Fruit fly (Drosophila melanogaster) whole organism, embryonic: ENCODE results near the gene Lcp65Aa.

ENCODE experiments used
- CG10462 ChIP-seq: fragments of 200-800 bp; sonication (Bioruptor generic); optimal IDR thresholded peaks from 2 replicates; lab custom pipeline; 2016; ENCODE audit warnings: missing biosample characterization, missing genetic modification characterization
- CG11456 ChIP-seq: fragments of 200-800 bp; sonication (Bioruptor generic); IDR thresholded peaks from 3 replicates; pipeline ENCODE4 v1.3.6; 2022; ENCODE audit warnings: missing biosample characterization, missing genetic modification characterization
- CG14860 ChIP-seq: fragments of 200-800 bp; sonication (Bioruptor generic); IDR thresholded peaks from 3 replicates; pipeline ENCODE4 v1.3.6; 2022; ENCODE audit warnings: missing biosample characterization, missing genetic modification characterization; ENCODE audit not compliant: partially characterized antibody
- CG16863 ChIP-seq: fragments of 200-800 bp; sonication (Bioruptor generic); optimal IDR thresholded peaks from 3 replicates; lab custom pipeline; 2016; ENCODE audit warnings: missing biosample characterization, missing genetic modification characterization
- CG17829 ChIP-seq: fragments of 200-800 bp; optimal IDR thresholded peaks from 2 replicates; lab custom pipeline; 2019; ENCODE audit warnings: missing biosample characterization, mild to moderate bottlenecking, missing genetic modification characterization, moderate library complexity
- CG1792 ChIP-seq: fragments of 200-800 bp; sonication (Bioruptor generic); optimal IDR thresholded peaks from 2 replicates; lab custom pipeline; 2016; ENCODE audit warnings: missing biosample characterization, missing genetic modification characterization
- CG2120 ChIP-seq: fragments of 200-800 bp; sonication (Bioruptor generic); optimal IDR thresholded peaks from 3 replicates; lab custom pipeline; 2016; ENCODE audit warnings: missing biosample characterization, missing genetic modification characterization
- CG2202 ChIP-seq: fragments of 200-800 bp; sonication (Bioruptor generic); optimal IDR thresholded peaks from 2 replicates; lab custom pipeline; 2018; ENCODE audit warnings: missing biosample characterization, mild to moderate bottlenecking, missing genetic modification characterization
- CG31365 ChIP-seq: fragments of 200-800 bp; sonication (Bioruptor generic); optimal IDR thresholded peaks from 2 replicates; lab custom pipeline; 2018; ENCODE audit warnings: missing biosample characterization, mild to moderate bottlenecking, missing genetic modification characterization
- CG34422 ChIP-seq: fragments of 200-800 bp; sonication (Bioruptor generic); IDR thresholded peaks from 3 replicates; pipeline ENCODE4 v1.3.6; 2022; ENCODE audit warnings: missing biosample characterization, missing genetic modification characterization
- CG4730 ChIP-seq: fragments of 200-800 bp; sonication (Bioruptor generic); IDR thresholded peaks from 2 replicates; pipeline ENCODE4 v1.3.6; 2022; ENCODE audit warnings: missing biosample characterization, missing genetic modification characterization
- CG4854 ChIP-seq: fragments of 200-800 bp; sonication (Bioruptor generic); optimal IDR thresholded peaks from 2 replicates; lab custom pipeline; 2016; ENCODE audit warnings: missing biosample characterization, missing genetic modification characterization, inconsistent platforms
- CG6254 ChIP-seq: fragments of 200-800 bp; sonication (Bioruptor generic); optimal IDR thresholded peaks from 3 replicates; lab custom pipeline; 2017; ENCODE audit warnings: mild to moderate bottlenecking, missing biosample characterization, missing genetic modification reagents, missing genetic modification characterization
- CG9797 ChIP-seq: fragments of 200-800 bp; sonication (Bioruptor generic); optimal IDR thresholded peaks from 3 replicates; lab custom pipeline; 2018; ENCODE audit warnings: missing biosample characterization, mild to moderate bottlenecking, missing genetic modification characterization
- CG9817 ChIP-seq: fragments of 200-800 bp; sonication (Bioruptor generic); optimal IDR thresholded peaks from 2 replicates; lab custom pipeline; 2018; ENCODE audit warnings: missing biosample characterization, mild to moderate bottlenecking, missing genetic modification characterization, moderate library complexity
- Dek ChIP-seq: fragments of 200-800 bp; sonication (Bioruptor generic); optimal IDR thresholded peaks from 3 replicates; lab custom pipeline; 2019; ENCODE audit warnings: missing biosample characterization, mild to moderate bottlenecking, missing genetic modification characterization, moderate library complexity
- Doc2 ChIP-seq: fragments of 200-800 bp; sonication (Bioruptor generic); IDR thresholded peaks from 2 replicates; pipeline ENCODE4 v1.3.6; 2022; ENCODE audit warnings: missing biosample characterization, missing genetic modification characterization
- Fer2 ChIP-seq: fragments of 200-800 bp; sonication (Bioruptor generic); optimal IDR thresholded peaks from 2 replicates; lab custom pipeline; 2018; ENCODE audit warnings: missing biosample characterization, mild to moderate bottlenecking, missing genetic modification characterization, moderate library complexity
- GATAe ChIP-seq: fragments of 200-800 bp; sonication (Bioruptor generic); conservative IDR thresholded peaks from 2 replicates; pipeline ENCODE4 v1.3.6; 2022; ENCODE audit warnings: missing biosample characterization, missing genetic modification characterization
- HLHmδ ChIP-seq: fragments of 200-800 bp; sonication (Bioruptor generic); optimal IDR thresholded peaks from 2 replicates; lab custom pipeline; 2018; ENCODE audit warnings: missing biosample characterization, mild to moderate bottlenecking, missing genetic modification characterization, moderate library complexity
- Hey ChIP-seq: fragments of 200-800 bp; sonication (Bioruptor generic); optimal IDR thresholded peaks from 3 replicates; lab custom pipeline; 2018; ENCODE audit warnings: missing biosample characterization, mild to moderate bottlenecking, missing genetic modification characterization
- MTF-1 ChIP-seq: fragments of 200-800 bp; sonication (Bioruptor generic); optimal IDR thresholded peaks from 2 replicates; lab custom pipeline; 2018; ENCODE audit warnings: missing biosample characterization, mild to moderate bottlenecking, missing genetic modification characterization, borderline replicate concordance
- Nf-YC ChIP-seq: fragments of 200-800 bp; optimal IDR thresholded peaks from 3 replicates; lab custom pipeline; 2019; ENCODE audit warnings: missing biosample characterization, mild to moderate bottlenecking, missing genetic modification characterization, moderate library complexity
- Ravus ChIP-seq: fragments of 200-800 bp; sonication (Bioruptor generic); IDR thresholded peaks from 2 replicates; pipeline ENCODE4 v1.3.6; 2022; ENCODE audit warnings: missing biosample characterization, missing genetic modification characterization
- Usf ChIP-seq: fragments of 200-800 bp; sonication (Bioruptor generic); optimal IDR thresholded peaks from 2 replicates; lab custom pipeline; 2017; ENCODE audit warnings: missing genotype, missing biosample characterization, missing genetic modification characterization
- Xbp1 ChIP-seq: fragments of 200-800 bp; sonication (Bioruptor generic); optimal IDR thresholded peaks from 3 replicates; lab custom pipeline; 2016; ENCODE audit warnings: missing biosample characterization, mild to moderate bottlenecking, missing genetic modification characterization
- br ChIP-seq: fragments of >200 bp; optimal IDR thresholded peaks from 2 replicates; lab custom pipeline; 2017
- cg ChIP-seq: fragments of 200-800 bp; sonication (Bioruptor generic); optimal IDR thresholded peaks from 3 replicates; lab custom pipeline; 2019; ENCODE audit warnings: missing biosample characterization, mild to moderate bottlenecking, missing genetic modification characterization, moderate library complexity
- crol ChIP-seq: fragments of 200-800 bp; sonication (Bioruptor generic); IDR thresholded peaks from 2 replicates; pipeline ENCODE4 v1.3.6; 2022; ENCODE audit warnings: missing biosample characterization, missing genetic modification characterization
- dati ChIP-seq: fragments of 200-800 bp; sonication (Bioruptor generic); IDR thresholded peaks from 2 replicates; pipeline ENCODE4 v1.3.6; 2022; ENCODE audit warnings: missing biosample characterization, missing genetic modification characterization
- dmrt11E ChIP-seq: fragments of 200-800 bp; sonication (Bioruptor generic); optimal IDR thresholded peaks from 3 replicates; lab custom pipeline; 2018; ENCODE audit warnings: missing biosample characterization, mild to moderate bottlenecking, missing genetic modification characterization, moderate library complexity
- hbn ChIP-seq: fragments of 200-800 bp; sonication (Bioruptor generic); IDR thresholded peaks from 2 replicates; pipeline ENCODE4 v1.3.6; 2022; ENCODE audit warnings: missing biosample characterization, missing genetic modification characterization; ENCODE audit not compliant: partially characterized antibody
- lbe ChIP-seq: fragments of 200-800 bp; sonication (Bioruptor generic); optimal IDR thresholded peaks from 2 replicates; lab custom pipeline; 2016; ENCODE audit warnings: missing biosample characterization, mild to moderate bottlenecking, missing genetic modification characterization
- maf-S ChIP-seq: fragments of 200-800 bp; sonication (Bioruptor generic); optimal IDR thresholded peaks from 2 replicates; lab custom pipeline; 2016; ENCODE audit warnings: missing biosample characterization, missing genetic modification characterization
- mld ChIP-seq: fragments of 200-800 bp; sonication (Bioruptor generic); IDR thresholded peaks from 3 replicates; pipeline ENCODE4 v1.3.6; 2022; ENCODE audit warnings: missing biosample characterization, missing genetic modification characterization; ENCODE audit not compliant: partially characterized antibody
- nerfin-1 ChIP-seq: fragments of 200-800 bp; sonication (Bioruptor generic); optimal IDR thresholded peaks from 3 replicates; lab custom pipeline; 2019; ENCODE audit warnings: missing biosample characterization, mild to moderate bottlenecking, missing genetic modification characterization, moderate library complexity
- oc ChIP-seq: fragments of 200-800 bp; sonication (Bioruptor generic); optimal IDR thresholded peaks from 2 replicates; lab custom pipeline; 2018; ENCODE audit warnings: missing biosample characterization, mild to moderate bottlenecking, missing genetic modification characterization, moderate library complexity
- org-1 ChIP-seq: fragments of 200-800 bp; sonication (Bioruptor generic); optimal IDR thresholded peaks from 2 replicates; lab custom pipeline; 2017; ENCODE audit warnings: missing biosample characterization, missing genetic modification characterization
- otp ChIP-seq: fragments of 200-800 bp; sonication (Bioruptor generic); IDR thresholded peaks from 3 replicates; pipeline ENCODE4, ENCODE4 v1.3.6; 2022; ENCODE audit warnings: missing biosample characterization, missing genetic modification characterization
- pb ChIP-seq: fragments of 200-800 bp; sonication (Bioruptor generic); optimal IDR thresholded peaks from 3 replicates; lab custom pipeline; 2016; ENCODE audit warnings: missing biosample characterization, missing genetic modification characterization
- peb ChIP-seq: fragments of 200-800 bp; sonication (Bioruptor generic); IDR thresholded peaks from 2 replicates; pipeline ENCODE4 v1.3.6; 2022; ENCODE audit warnings: missing biosample characterization, missing genetic modification characterization
- pho ChIP-seq: fragments of 200-800 bp; sonication (Bioruptor generic); optimal IDR thresholded peaks from 2 replicates; lab custom pipeline; 2016; ENCODE audit warnings: missing biosample characterization, missing genetic modification characterization
- prd ChIP-seq, 3 experiments: fragments of >200 bp in 2 of 3; fragments of 200-800 bp in 1 of 3; sonication (Bioruptor generic) in 1 of 3; optimal IDR thresholded peaks in 2 of 3; IDR thresholded peaks in 1 of 3; 2 replicates in 2 of 3; 3 replicates in 1 of 3; pipeline versions ENCODE4 v1.3.6 to Lab custom; 2017 to 2022; ENCODE audit warnings: missing biosample characterization in 1 of 3, missing genetic modification characterization in 1 of 3
- pros ChIP-seq: fragments of 200-800 bp; sonication (Bioruptor generic); optimal IDR thresholded peaks from 3 replicates; lab custom pipeline; 2019; ENCODE audit warnings: missing biosample characterization, mild to moderate bottlenecking, missing genetic modification characterization, moderate library complexity
- schlank ChIP-seq: fragments of 200-800 bp; sonication (Bioruptor generic); optimal IDR thresholded peaks from 2 replicates; lab custom pipeline; 2018; ENCODE audit warnings: missing biosample characterization, mild to moderate bottlenecking, missing genetic modification characterization
- tll ChIP-seq, 2 experiments: fragments of 200-800 bp in 1 of 2; fragments of >200 bp in 1 of 2; sonication (Bioruptor generic) in 1 of 2; optimal IDR thresholded peaks; 2 replicates each; lab custom pipeline; 2017 to 2019; ENCODE audit warnings: missing biosample characterization in 2 of 2, missing genetic modification characterization in 2 of 2, mild to moderate bottlenecking in 1 of 2, moderate library complexity in 1 of 2
- toy ChIP-seq: fragments of 200-800 bp; sonication (Bioruptor generic); IDR thresholded peaks from 2 replicates; pipeline ENCODE4 v1.3.6; 2022; ENCODE audit warnings: missing biosample characterization, missing genetic modification characterization
- unc-4 ChIP-seq: fragments of 200-800 bp; sonication (Bioruptor generic); IDR thresholded peaks from 2 replicates; pipeline ENCODE4 v1.3.6; 2022; ENCODE audit warnings: missing biosample characterization, missing genetic modification characterization; ENCODE audit not compliant: partially characterized antibody
- wek ChIP-seq: fragments of 200-800 bp; sonication (Bioruptor generic); optimal IDR thresholded peaks from 3 replicates; lab custom pipeline; 2018; ENCODE audit warnings: missing biosample characterization, mild to moderate bottlenecking, missing genetic modification characterization, moderate library complexity
- z ChIP-seq: fragments of 200-800 bp; sonication (Bioruptor generic); IDR thresholded peaks from 3 replicates; pipeline ENCODE4 v1.3.6; 2022; ENCODE audit warnings: missing biosample characterization, missing genetic modification characterization
- zf30C ChIP-seq: fragments of 200-800 bp; sonication (Bioruptor generic); optimal IDR thresholded peaks from 3 replicates; lab custom pipeline; 2018; ENCODE audit warnings: missing biosample characterization, mild to moderate bottlenecking, missing genetic modification characterization

Lcp65Aa gene

DNA sequence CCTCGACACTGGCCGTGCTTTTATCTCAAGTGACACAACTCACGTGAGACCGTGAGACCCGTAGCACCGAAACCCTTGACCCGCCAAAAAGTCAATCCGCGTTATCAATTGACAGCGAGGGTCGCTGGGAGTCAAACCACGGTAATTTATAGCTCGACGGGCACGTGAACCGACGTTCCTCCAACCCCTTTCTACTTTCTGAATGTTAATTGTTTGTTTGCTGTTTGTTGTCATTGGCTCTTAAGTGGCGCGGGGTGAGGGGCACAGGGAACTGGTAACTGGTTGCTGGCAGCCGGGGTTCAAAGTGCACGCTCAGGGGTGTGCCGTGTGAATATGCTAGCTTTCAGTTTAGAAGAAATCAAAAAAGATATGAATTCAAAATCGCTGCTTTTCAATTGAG lies 44.4 kb upstream of the Lcp65Aa start:
- TF ChIP-seq dati (GFP tag; lab: Robert Waterston, UW), result no peak
- TF ChIP-seq wek (GFP tag; lab: Kevin White, UChicago), result no peak
- TF ChIP-seq CG14860, result no peak
- TF ChIP-seq Hey (tag; lab: Kevin White, UChicago), result peak; percentile 79
- TF ChIP-seq Doc2 (GFP tag; lab: Robert Waterston, UW), result no peak
- TF ChIP-seq zf30C (GFP tag; lab: Kevin White, UChicago), result no peak
- no peak for TF ChIP-seq CG9817
- no peak for TF ChIP-seq CG1792 (GFP tag; lab: Kevin White, UChicago)
- no peak for TF ChIP-seq schlank (tag; lab: Kevin White, UChicago)
- TF ChIP-seq peb (GFP tag; lab: Robert Waterston, UW), result no peak
- no peak for TF ChIP-seq CG31365 (tag; lab: Kevin White, UChicago)
- TF ChIP-seq z (GFP tag; lab: Robert Waterston, UW), result no peak
- no peak for TF ChIP-seq Usf (GFP tag; lab: Kevin White, UChicago)
- TF ChIP-seq pb (GFP tag; lab: Kevin White, UChicago), result no peak
- no peak for TF ChIP-seq MTF-1 (GFP tag; lab: Kevin White, UChicago)
- peak in 1 of 2 experiments; percentile 56 for TF ChIP-seq tll (GFP tag; optimal IDR thresholded peaks at IDR 0.05; lab: Kevin White, UChicago)
- peak; percentile 63 for TF ChIP-seq crol (GFP tag; lab: Robert Waterston, UW)
- peak; percentile 34; the same call in 1 of the 3 replicates for TF ChIP-seq otp (GFP tag; lab: Robert Waterston, UW)
- no peak for TF ChIP-seq CG6254 (GFP tag; lab: Kevin White, UChicago)
- TF ChIP-seq GATAe (GFP tag; lab: Robert Waterston, UW), result no peak
- TF ChIP-seq CG4730 (GFP tag; lab: Robert Waterston, UW), result no peak
- TF ChIP-seq Nf-YC, result peak; percentile 23
- TF ChIP-seq toy (GFP tag; lab: Robert Waterston, UW), result no peak
- TF ChIP-seq Dek (tag; lab: Kevin White, UChicago), result no peak
- no peak for TF ChIP-seq mld (GFP tag; lab: Robert Waterston, UW)
- TF ChIP-seq dmrt11E, result no peak
- no peak for TF ChIP-seq cg (GFP tag; lab: Kevin White, UChicago)
- no peak for TF ChIP-seq org-1 (GFP tag; lab: Kevin White, UChicago)
- no peak for TF ChIP-seq prd (optimal IDR thresholded peaks at IDR 0.05; lab: Kevin White, UChicago)
- TF ChIP-seq prd (GFP tag; IDR thresholded peaks at IDR 0.05; lab: Robert Waterston, UW), result no peak
- TF ChIP-seq pho (GFP tag; lab: Kevin White, UChicago), result no peak
- no peak for TF ChIP-seq Xbp1 (GFP tag; lab: Kevin White, UChicago)
- no peak for TF ChIP-seq CG4854 (GFP tag; lab: Kevin White, UChicago)
- no peak for TF ChIP-seq CG2120 (GFP tag; lab: Kevin White, UChicago)
- no peak for TF ChIP-seq maf-S (GFP tag; lab: Kevin White, UChicago)
- TF ChIP-seq oc (tag; lab: Kevin White, UChicago), result peak; percentile 70
- TF ChIP-seq hbn (GFP tag; lab: Robert Waterston, UW), result no peak
- no peak for TF ChIP-seq CG17829 (tag; lab: Kevin White, UChicago)
- no peak for TF ChIP-seq CG16863 (GFP tag; lab: Kevin White, UChicago)
- TF ChIP-seq Ravus (GFP tag; lab: Robert Waterston, UW), result no peak
- no peak for TF ChIP-seq HLHmδ (GFP tag; lab: Kevin White, UChicago)
- no peak for TF ChIP-seq CG2202 (tag; lab: Kevin White, UChicago)
- peak; percentile 49 for TF ChIP-seq pros (GFP tag; lab: Kevin White, UChicago)
- no peak for TF ChIP-seq lbe (GFP tag; lab: Kevin White, UChicago)
- no peak for TF ChIP-seq Fer2 (tag; lab: Kevin White, UChicago)
- no peak for TF ChIP-seq CG10462 (GFP tag; lab: Kevin White, UChicago)
- TF ChIP-seq CG9797 (GFP tag; lab: Kevin White, UChicago), result no peak
- peak; percentile 13 for TF ChIP-seq nerfin-1 (tag; lab: Kevin White, UChicago)
- no peak for TF ChIP-seq CG11456 (GFP tag; lab: Robert Waterston, UW)
- no peak for TF ChIP-seq CG34422 (GFP tag; lab: Robert Waterston, UW)
- no peak for TF ChIP-seq unc-4 (GFP tag; lab: Robert Waterston, UW)
- no peak for TF ChIP-seq br (lab: Kevin White, UChicago)
